Fruit fly (Drosophila melanogaster): ENCODE measurements around the gene CG6793.
A peak's percentile ranks its signal among the peaks of the same experiment; 100 is the strongest.

CG6793 gene

dm6 chr3L:12045443-12045842 lies 3.3 kb downstream of the CG6793 start (continued):
- TF ChIP-seq Blimp-1 (GFP tag; optimal IDR thresholded peaks at IDR 0.05) (peak; percentile 17), lola (GFP tag; optimal IDR thresholded peaks at IDR 0.05) (no peak), hkb (optimal IDR thresholded peaks at IDR 0.05) (no peak), hkb (GFP tag; IDR thresholded peaks at IDR 0.05) (peak; percentile 58; the same call in 1 of the 2 replicates), bcd (GFP tag; optimal IDR thresholded peaks at IDR 0.05) (peak; percentile 3), CG18764 (GFP tag; optimal IDR thresholded peaks at IDR 0.05) (peak; percentile 14), BtbVII (GFP tag; optimal IDR thresholded peaks at IDR 0.05) (peak; percentile 16), Meics (GFP tag; optimal IDR thresholded peaks at IDR 0.05) (peak; percentile 8), vfl (GFP tag; optimal IDR thresholded peaks at IDR 0.05) (no peak), CG13424 (tag; optimal IDR thresholded peaks at IDR 0.05) (peak; percentile 11), toy (GFP tag; IDR thresholded peaks at IDR 0.05) (0 out of 2 replicates have a peak, but pooled peaks have one; percentile 16), CG30020 (tag; optimal IDR thresholded peaks at IDR 0.05) (no peak), CG13123 (GFP tag; optimal IDR thresholded peaks at IDR 0.05) (peak; percentile 35), CG6765 (GFP tag; optimal IDR thresholded peaks at IDR 0.05) (no peak), grn (GFP tag; optimal IDR thresholded peaks at IDR 0.05) (peak; percentile 36), Fer1 (GFP tag; optimal IDR thresholded peaks at IDR 0.05) (peak; percentile 58), pan (optimal IDR thresholded peaks at IDR 0.05) (no peak), pan (GFP tag; optimal IDR thresholded peaks at IDR 0.05 in 1 of 2, IDR thresholded peaks at IDR 0.05 in 1 of 2) (peak in 1 of 2 experiments; percentile 22), Poxn (GFP tag; IDR thresholded peaks at IDR 0.05) (no peak), CG15269 (tag; optimal IDR thresholded peaks at IDR 0.05) (peak; percentile 37), so (GFP tag; IDR thresholded peaks at IDR 0.05) (peak; percentile 38; the same call in 1 of the 3 replicates), kni (GFP tag; optimal IDR thresholded peaks at IDR 0.05) (peak; percentile 8), sens (GFP tag) (peak; percentile 59), CG30431 (GFP tag; optimal IDR thresholded peaks at IDR 0.05) (no peak), Scr (GFP tag; IDR thresholded peaks at IDR 0.05; ENCODE audit: partially characterized antibody) (no peak), ci (GFP tag; IDR thresholded peaks at IDR 0.05) (peak; percentile 65; the same call in 2 of the 3 replicates), CG10209 (GFP tag; optimal IDR thresholded peaks at IDR 0.05) (peak; percentile 11), CG31441 (GFP tag; IDR thresholded peaks at IDR 0.05) (0 out of 2 replicates have a peak, but pooled peaks have one; percentile 14), CG12071 (GFP tag; optimal IDR thresholded peaks at IDR 0.05) (peak; percentile 39), Mes4 (GFP tag; optimal IDR thresholded peaks at IDR 0.05) (no peak), ara (GFP tag; IDR thresholded peaks at IDR 0.05) (peak; percentile 23; the same call in 1 of the 2 replicates), crol (GFP tag; IDR thresholded peaks at IDR 0.05) (no peak), CG8281 (tag; optimal IDR thresholded peaks at IDR 0.05) (no peak), Dip2 (GFP tag; IDR thresholded peaks at IDR 0.05) (no peak), CG7987 (GFP tag; optimal IDR thresholded peaks at IDR 0.05) (peak; percentile 43), exex (tag; optimal IDR thresholded peaks at IDR 0.05) (peak; percentile 7), CG8388 (GFP tag; optimal IDR thresholded peaks at IDR 0.05) (no peak), HLH3B (GFP tag; IDR thresholded peaks at IDR 0.05) (peak; percentile 24; the same call in 1 of the 2 replicates), Deaf1 (tag; optimal IDR thresholded peaks at IDR 0.05) (peak; percentile 9), CG13296 (GFP tag; optimal IDR thresholded peaks at IDR 0.05) (peak; percentile 65), CG2678 (tag; optimal IDR thresholded peaks at IDR 0.05) (peak; percentile 41), ro (GFP tag; IDR thresholded peaks at IDR 0.05) (no peak), Xrp1 (GFP tag; IDR thresholded peaks at IDR 0.05) (0 out of 2 replicates have a peak, but pooled peaks have one; percentile 24), mam (GFP tag; optimal IDR thresholded peaks at IDR 0.05) (no peak), CG17328 (GFP tag; IDR thresholded peaks at IDR 0.05) (no peak), tna (GFP tag; IDR thresholded peaks at IDR 0.05; ENCODE audit: partially characterized antibody) (peak; percentile 7; the same call in 1 of the 2 replicates), Nf-YC (tag; optimal IDR thresholded peaks at IDR 0.05) (no peak), Bteb2 (GFP tag; optimal IDR thresholded peaks at IDR 0.05) (peak; percentile 8), stc (GFP tag; IDR thresholded peaks at IDR 0.05) (no peak), wek (GFP tag; optimal IDR thresholded peaks at IDR 0.05) (peak; percentile 34), CG10543 (GFP tag; optimal IDR thresholded peaks at IDR 0.05) (peak; percentile 64)
